Worm (Caenorhabditis elegans): Measurements from ENCODE around the gene F38B6.8.

DNA sequence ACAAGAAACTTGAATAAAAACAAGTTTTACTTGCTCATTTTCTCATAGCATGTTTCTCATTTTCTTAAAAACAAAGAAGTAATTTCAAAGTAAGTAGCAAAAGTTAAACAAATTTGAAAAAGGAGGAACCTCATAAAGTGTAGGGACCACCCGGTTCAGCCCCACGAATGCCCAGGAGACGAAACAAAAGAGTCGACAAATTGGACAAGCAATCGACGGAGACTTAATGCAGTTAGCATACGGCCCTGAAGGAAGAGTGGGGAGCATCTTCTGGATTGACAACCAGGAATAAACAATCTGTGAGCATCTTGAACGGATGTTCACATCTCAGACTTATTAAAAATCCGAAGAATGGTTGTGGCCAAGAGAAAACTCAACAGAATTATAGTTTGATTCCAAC is 9.1 kb upstream of the F38B6.8 start:
- TF ChIP-seq aly-2 (tag; optimal IDR thresholded peaks at IDR 0.05) (no peak), pqm-1 (tag; optimal IDR thresholded peaks at IDR 0.05) (no peak)

All from whole organism, L3 larva.